Fruit fly (Drosophila melanogaster) whole organism: ENCODE data around the gene Cep164.

Source experiments
- Dll ChIP-seq: fragments of >200 bp; optimal IDR thresholded peaks from 2 replicates; lab custom pipeline; 2017
- EcR ChIP-seq, 2 experiments: fragments of >200 bp; optimal IDR thresholded peaks; 2 replicates each; lab custom pipeline; 2017; ENCODE audit warnings: missing biosample characterization in 2 of 2, missing genetic modification characterization in 2 of 2, missing genetic modification reagents in 2 of 2
- pan ChIP-seq: fragments of >200 bp; optimal IDR thresholded peaks from 2 replicates; lab custom pipeline; 2017
- psq ChIP-seq: fragments of >200 bp; optimal IDR thresholded peaks from 2 replicates; lab custom pipeline; 2017
- usp ChIP-seq: fragments of >200 bp; optimal IDR thresholded peaks from 2 replicates; lab custom pipeline; 2017; ENCODE audit warnings: missing biosample characterization, missing genetic modification characterization, mixed read lengths

DNA sequence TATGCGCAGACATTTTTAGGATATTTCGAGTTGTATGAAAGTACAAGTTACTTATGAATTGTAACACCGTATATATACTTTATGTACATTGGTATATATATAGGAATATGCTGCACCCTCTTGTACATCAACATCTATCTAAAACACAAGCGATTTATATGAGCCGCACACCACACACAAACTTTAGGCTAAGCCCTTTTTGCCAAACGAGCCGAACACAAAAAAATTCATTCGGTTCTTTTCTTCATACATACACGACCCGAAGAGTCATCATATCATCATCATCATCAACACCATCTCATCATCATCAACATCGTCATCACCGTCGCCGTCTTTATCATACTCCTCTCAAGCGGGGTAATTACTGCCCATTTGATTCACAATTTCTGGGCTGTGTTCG, 22.3 kb upstream of the Cep164 start:
- TF ChIP-seq Dll (no peak), EcR (GFP tag; optimal IDR thresholded peaks at IDR 0.05; lab: Kevin White, UChicago) (no peak), usp (GFP tag; lab: Kevin White, UChicago) (no peak), psq (lab: Kevin White, UChicago) (no peak), pan (lab: Kevin White, UChicago) (no peak)
